Worm (Caenorhabditis elegans) whole organism, late embryonic: ENCODE data around the gene Y58A7A.1.

Source experiments
- ama-1 ChIP-seq: fragments of 150-350 bp; optimal IDR thresholded peaks from 2 replicates; lab custom pipeline; 2014
- tbx-7 ChIP-seq: sonication (generic microtip); optimal IDR thresholded peaks from 2 replicates; lab custom pipeline; 2016; ENCODE audit warnings: missing genotype, missing genetic modification characterization, missing compliant biosample characterization

DNA sequence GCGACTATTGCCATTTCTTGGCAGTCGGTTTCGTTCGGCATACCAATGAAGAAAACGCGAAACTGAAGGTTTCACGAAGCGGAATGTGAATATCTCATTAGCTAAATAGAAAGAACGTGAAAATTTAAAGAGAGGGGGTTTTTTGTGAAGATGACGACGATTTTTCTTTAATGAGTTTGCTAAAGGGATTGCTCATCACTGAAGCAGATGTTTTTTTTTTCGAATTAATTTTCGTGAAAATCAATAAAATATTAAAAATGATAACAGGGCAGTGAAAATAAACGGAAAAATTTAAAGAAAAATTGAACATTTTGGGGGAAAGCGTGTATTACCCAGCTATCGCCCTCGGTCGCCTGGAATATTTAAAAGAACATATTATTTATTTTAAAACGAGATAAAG, 38.5 kb upstream of the Y58A7A.1 start, which contains the start of gene srab-3:
- no peak for TF ChIP-seq ama-1 (lab: Kevin White, UChicago)
- TF ChIP-seq tbx-7 (tag; lab: Kevin White, UChicago) = no peak
